Fruit fly (Drosophila melanogaster) whole organism, embryonic: ENCODE measurements around the gene tbrd-1.

Experiments used
- Ada2b ChIP-seq: fragments of 200-800 bp; sonication (Bioruptor generic); IDR thresholded peaks from 2 replicates; pipeline ENCODE4 v1.3.6; 2022; ENCODE audit warnings: missing biosample characterization, missing genetic modification characterization
- Atf-2 ChIP-seq: fragments of 200-800 bp; sonication (Bioruptor generic); optimal IDR thresholded peaks from 2 replicates; lab custom pipeline; 2016; ENCODE audit warnings: missing biosample characterization, missing genetic modification characterization
- CG11696 ChIP-seq: fragments of 200-800 bp; sonication (Bioruptor generic); IDR thresholded peaks from 2 replicates; pipeline ENCODE4 v1.3.6; 2022; ENCODE audit warnings: missing biosample characterization, missing genetic modification characterization
- CG11723 ChIP-seq: fragments of 200-800 bp; sonication (Bioruptor generic); optimal IDR thresholded peaks from 2 replicates; lab custom pipeline; 2017; ENCODE audit warnings: missing biosample characterization, mild to moderate bottlenecking, missing genetic modification characterization
- CG14014 ChIP-seq: fragments of 200-800 bp; sonication (Bioruptor generic); IDR thresholded peaks from 2 replicates; pipeline ENCODE4 v1.3.6; 2022; ENCODE audit warnings: missing biosample characterization, missing genetic modification characterization
- CG14050 ChIP-seq: fragments of 200-800 bp; sonication (Bioruptor generic); IDR thresholded peaks from 3 replicates; pipeline ENCODE4 v1.3.6; 2022; ENCODE audit warnings: missing biosample characterization, missing genetic modification characterization
- CG14441 ChIP-seq: fragments of 200-800 bp; sonication (Bioruptor generic); IDR thresholded peaks from 2 replicates; pipeline ENCODE4 v1.3.6; 2022; ENCODE audit warnings: missing biosample characterization, missing genetic modification characterization
- CG17829 ChIP-seq: fragments of 200-800 bp; optimal IDR thresholded peaks from 2 replicates; lab custom pipeline; 2019; ENCODE audit warnings: missing biosample characterization, mild to moderate bottlenecking, missing genetic modification characterization, moderate library complexity
- CG18011 ChIP-seq: fragments of 200-800 bp; sonication (Bioruptor generic); optimal IDR thresholded peaks from 2 replicates; lab custom pipeline; 2017; ENCODE audit warnings: missing biosample characterization, missing genetic modification characterization, mild to moderate bottlenecking, moderate library complexity, missing genotype
- CG18262 ChIP-seq: fragments of 200-800 bp; optimal IDR thresholded peaks from 3 replicates; lab custom pipeline; 2019; ENCODE audit warnings: missing biosample characterization, mild to moderate bottlenecking, missing genetic modification characterization, moderate library complexity
- CG18619 ChIP-seq: fragments of 200-800 bp; sonication (Bioruptor generic); optimal IDR thresholded peaks from 3 replicates; lab custom pipeline; 2017; ENCODE audit warnings: missing biosample characterization, mild to moderate bottlenecking, missing genetic modification characterization
- CG32772 ChIP-seq: fragments of 200-800 bp; sonication (Bioruptor generic); IDR thresholded peaks from 2 replicates; pipeline ENCODE4 v1.3.6; 2022; ENCODE audit warnings: missing biosample characterization, missing genetic modification characterization
- CG34224 ChIP-seq: fragments of 200-800 bp; sonication (Bioruptor generic); IDR thresholded peaks from 3 replicates; pipeline ENCODE4 v1.3.6; 2022; ENCODE audit warnings: missing biosample characterization, missing genetic modification characterization; ENCODE audit not compliant: partially characterized antibody
- CG4360 ChIP-seq: fragments of 200-800 bp; sonication (Bioruptor generic); IDR thresholded peaks from 2 replicates; pipeline ENCODE4 v1.3.6; 2022; ENCODE audit warnings: missing biosample characterization, missing genetic modification characterization
- CG6272 ChIP-seq: fragments of 200-800 bp; sonication (Bioruptor generic); IDR thresholded peaks from 2 replicates; pipeline ENCODE4 v1.3.6; 2022; ENCODE audit warnings: missing biosample characterization, missing genetic modification characterization
- CG7556 ChIP-seq: fragments of 200-800 bp; sonication (Bioruptor generic); optimal IDR thresholded peaks from 2 replicates; lab custom pipeline; 2017; ENCODE audit warnings: missing biosample characterization, mild to moderate bottlenecking, missing genetic modification characterization
- CG7786 ChIP-seq: fragments of 200-800 bp; sonication (Bioruptor generic); optimal IDR thresholded peaks from 2 replicates; lab custom pipeline; 2016; ENCODE audit warnings: missing biosample characterization, missing genetic modification characterization
- CG9876 ChIP-seq: fragments of 200-800 bp; sonication (Bioruptor generic); optimal IDR thresholded peaks from 2 replicates; lab custom pipeline; 2016; ENCODE audit warnings: missing biosample characterization, missing genetic modification characterization
- HHEX ChIP-seq: fragments of 200-800 bp; sonication (Bioruptor generic); optimal IDR thresholded peaks from 3 replicates; lab custom pipeline; 2017; ENCODE audit warnings: missing biosample characterization, mild to moderate bottlenecking, missing genetic modification characterization, missing genetic modification reagents
- Lpt ChIP-seq: fragments of >200 bp; optimal IDR thresholded peaks from 2 replicates; lab custom pipeline; 2018; ENCODE audit warnings: missing biosample characterization, missing genetic modification characterization
- Mad ChIP-seq: fragments of 200-800 bp; sonication (Bioruptor generic); optimal IDR thresholded peaks from 2 replicates; lab custom pipeline; 2016; ENCODE audit warnings: missing biosample characterization, missing genetic modification characterization
- Nf-YB ChIP-seq: fragments of 200-800 bp; sonication (Bioruptor generic); optimal IDR thresholded peaks from 3 replicates; lab custom pipeline; 2019; ENCODE audit warnings: missing biosample characterization, mild to moderate bottlenecking, missing genetic modification characterization, moderate library complexity
- Oaz ChIP-seq: fragments of 200-800 bp; sonication (Bioruptor generic); IDR thresholded peaks from 2 replicates; pipeline ENCODE4 v1.3.6; 2022; ENCODE audit warnings: missing biosample characterization, missing genetic modification characterization
- Ptx1 ChIP-seq: fragments of 200-800 bp; sonication (Bioruptor generic); IDR thresholded peaks from 2 replicates; pipeline ENCODE4 v1.3.6; 2022; ENCODE audit warnings: missing biosample characterization, missing genetic modification characterization
- Sox102F ChIP-seq: fragments of 200-800 bp; sonication (Bioruptor generic); optimal IDR thresholded peaks from 2 replicates; lab custom pipeline; 2018; ENCODE audit warnings: missing biosample characterization, mild to moderate bottlenecking, missing genetic modification characterization, moderate library complexity
- abd-A ChIP-seq: fragments of 200-800 bp; sonication (Bioruptor generic); optimal IDR thresholded peaks from 3 replicates; lab custom pipeline; 2019; ENCODE audit warnings: missing biosample characterization, mild to moderate bottlenecking, missing genetic modification characterization, moderate library complexity
- ato ChIP-seq: fragments of 200-800 bp; sonication (Bioruptor generic); IDR thresholded peaks from 2 replicates; pipeline ENCODE4 v1.3.6; 2022; ENCODE audit warnings: missing biosample characterization, missing genetic modification characterization; ENCODE audit not compliant: partially characterized antibody
- cad ChIP-seq: fragments of >200 bp; optimal IDR thresholded peaks from 2 replicates; lab custom pipeline; 2017; ENCODE audit warnings: missing biosample characterization, missing genetic modification characterization
- cg ChIP-seq: fragments of 200-800 bp; sonication (Bioruptor generic); optimal IDR thresholded peaks from 3 replicates; lab custom pipeline; 2019; ENCODE audit warnings: missing biosample characterization, mild to moderate bottlenecking, missing genetic modification characterization, moderate library complexity
- crp ChIP-seq, 2 experiments: fragments of 200-800 bp; sonication (Bioruptor generic); optimal IDR thresholded peaks; 2 replicates in 1 of 2; 3 replicates in 1 of 2; lab custom pipeline; 2017; ENCODE audit warnings: missing biosample characterization in 2 of 2, missing genetic modification characterization in 2 of 2, mild to moderate bottlenecking in 1 of 2, moderate library complexity in 1 of 2
- emc ChIP-seq: fragments of 200-800 bp; sonication (Bioruptor generic); optimal IDR thresholded peaks from 2 replicates; lab custom pipeline; 2016; ENCODE audit warnings: missing biosample characterization, missing genetic modification characterization
- esg ChIP-seq: fragments of 200-800 bp; sonication (Bioruptor generic); conservative IDR thresholded peaks from 2 replicates; pipeline ENCODE4 v1.3.6; 2022; ENCODE audit warnings: missing biosample characterization, missing genetic modification characterization
- fd3F ChIP-seq: fragments of 200-800 bp; sonication (Bioruptor generic); optimal IDR thresholded peaks from 2 replicates; lab custom pipeline; 2018; ENCODE audit warnings: missing biosample characterization, mild to moderate bottlenecking, missing genetic modification characterization, moderate library complexity
- gcm2 ChIP-seq: fragments of 200-800 bp; sonication (Bioruptor generic); optimal IDR thresholded peaks from 2 replicates; lab custom pipeline; 2016; ENCODE audit warnings: missing biosample characterization, missing genetic modification characterization
- gem ChIP-seq: fragments of 200-800 bp; sonication (Bioruptor generic); optimal IDR thresholded peaks from 2 replicates; lab custom pipeline; 2019; ENCODE audit warnings: missing biosample characterization, mild to moderate bottlenecking, missing genetic modification characterization, moderate library complexity
- grau ChIP-seq: fragments of 200-800 bp; optimal IDR thresholded peaks from 3 replicates; lab custom pipeline; 2019; ENCODE audit warnings: missing biosample characterization, mild to moderate bottlenecking, missing genetic modification characterization, moderate library complexity
- gsb-n ChIP-seq: fragments of 200-800 bp; sonication (Bioruptor generic); optimal IDR thresholded peaks from 3 replicates; lab custom pipeline; 2018; ENCODE audit warnings: missing biosample characterization, mild to moderate bottlenecking, missing genetic modification characterization
- ham ChIP-seq: fragments of 200-800 bp; sonication (Bioruptor generic); IDR thresholded peaks from 2 replicates; pipeline ENCODE4 v1.3.6; 2022; ENCODE audit warnings: missing biosample characterization, missing genetic modification characterization
- insv ChIP-seq, 2 experiments: fragments of 200-800 bp; sonication (Bioruptor generic); optimal IDR thresholded peaks; 3 replicates each; lab custom pipeline; 2016 to 2018; ENCODE audit warnings: missing biosample characterization in 2 of 2, missing genetic modification characterization in 2 of 2
- mam ChIP-seq: fragments of 200-800 bp; sonication (Bioruptor generic); optimal IDR thresholded peaks from 3 replicates; lab custom pipeline; 2016; ENCODE audit warnings: missing biosample characterization, missing genetic modification characterization
- nau ChIP-seq: fragments of 200-800 bp; sonication (Bioruptor generic); optimal IDR thresholded peaks from 3 replicates; lab custom pipeline; 2017; ENCODE audit warnings: missing biosample characterization, mild to moderate bottlenecking, missing genetic modification characterization, missing genetic modification reagents
- pan ChIP-seq, 4 experiments: fragments of >200 bp in 3 of 4; fragments of 200-800 bp in 1 of 4; sonication (Bioruptor generic) in 1 of 4; optimal IDR thresholded peaks in 3 of 4; IDR thresholded peaks in 1 of 4; 2 replicates each; pipeline versions ENCODE4 v1.3.6 to Lab custom; 2017 to 2022; ENCODE audit warnings: missing biosample characterization in 2 of 4, missing genetic modification characterization in 2 of 4, mixed read lengths in 1 of 4
- row ChIP-seq: fragments of 200-800 bp; sonication (Bioruptor generic); IDR thresholded peaks from 3 replicates; pipeline ENCODE4 v1.3.6; 2022; ENCODE audit warnings: missing biosample characterization, missing genetic modification characterization
- sens-2 ChIP-seq: fragments of 200-800 bp; sonication (Bioruptor generic); IDR thresholded peaks from 2 replicates; pipeline ENCODE4 v1.3.6; 2022; ENCODE audit warnings: missing biosample characterization, missing genetic modification characterization
- sima ChIP-seq: fragments of 200-800 bp; sonication (Bioruptor generic); optimal IDR thresholded peaks from 2 replicates; lab custom pipeline; 2016; ENCODE audit warnings: missing biosample characterization, missing genetic modification characterization
- sug ChIP-seq: fragments of 200-800 bp; optimal IDR thresholded peaks from 2 replicates; lab custom pipeline; 2019; ENCODE audit warnings: missing biosample characterization, mild to moderate bottlenecking, missing genetic modification characterization, moderate library complexity
- vnd ChIP-seq: fragments of 200-800 bp; sonication (Bioruptor generic); IDR thresholded peaks from 3 replicates; pipeline ENCODE4 v1.3.6; 2022; ENCODE audit warnings: missing biosample characterization, missing genetic modification characterization; ENCODE audit not compliant: partially characterized antibody
- zen2 ChIP-seq: fragments of 200-800 bp; sonication (Bioruptor generic); IDR thresholded peaks from 3 replicates; pipeline ENCODE4 v1.3.6; 2022; ENCODE audit warnings: missing biosample characterization, missing genetic modification characterization; ENCODE audit not compliant: partially characterized antibody
- zfh1 ChIP-seq: fragments of 200-800 bp; sonication (Bioruptor generic); IDR thresholded peaks from 3 replicates; pipeline ENCODE4 v1.3.6; 2022; ENCODE audit warnings: missing biosample characterization, missing genetic modification characterization

The tbrd-1 gene

dm6 chr3R:23922502-23923350 is 29.4 kb upstream of the tbrd-1 start, which contains the start of the genes sba and CG31141 (continued):
- TF ChIP-seq gcm2 = no peak
- TF ChIP-seq cad (GFP tag; lab: Kevin White, UChicago) = peak; percentile 36
- TF ChIP-seq gem (tag; lab: Kevin White, UChicago) = no peak
- peak; percentile 21 for TF ChIP-seq grau (tag; lab: Kevin White, UChicago)
- no peak for TF ChIP-seq Lpt (GFP tag; lab: Kevin White, UChicago)
- TF ChIP-seq CG18619 = peak; percentile 21
- no peak for TF ChIP-seq CG14050
- no peak for TF ChIP-seq HHEX (GFP tag; lab: Kevin White, UChicago)
- TF ChIP-seq CG17829 = peak; percentile 3
- TF ChIP-seq zfh1 (GFP tag; lab: Robert Waterston, UW) = no peak
- TF ChIP-seq esg = no peak
- no peak for TF ChIP-seq fd3F (GFP tag; lab: Kevin White, UChicago)
- no peak for TF ChIP-seq nau (GFP tag; lab: Kevin White, UChicago)
- TF ChIP-seq cg = peak; percentile 75
- TF ChIP-seq CG14441 (GFP tag; lab: Robert Waterston, UW) = no peak
- no peak for TF ChIP-seq CG11696
- no peak for TF ChIP-seq emc (GFP tag; lab: Kevin White, UChicago)
- TF ChIP-seq zen2 = peak; percentile 86
- peak; percentile 6 for TF ChIP-seq CG18262 (tag; lab: Kevin White, UChicago)
- no peak for TF ChIP-seq Ptx1 (GFP tag; lab: Robert Waterston, UW)
- TF ChIP-seq CG32772 = peak; percentile 44
- TF ChIP-seq CG9876 (GFP tag; lab: Kevin White, UChicago) = peak; percentile 9
- TF ChIP-seq insv (GFP tag; optimal IDR thresholded peaks at IDR 0.05; lab: Kevin White, UChicago) = peak in 1 of 2 experiments; percentile 4
- no peak for TF ChIP-seq sug
- no peak for TF ChIP-seq sima (GFP tag; lab: Kevin White, UChicago)
- TF ChIP-seq CG18011 (GFP tag; lab: Kevin White, UChicago) = no peak
- peak; percentile 33 for TF ChIP-seq Mad (GFP tag; lab: Kevin White, UChicago)
- no peak for TF ChIP-seq Atf-2
- no peak for TF ChIP-seq Sox102F
- peak; percentile 25; the same call in 1 of the 2 replicates for TF ChIP-seq CG6272 (GFP tag; lab: Robert Waterston, UW)
- TF ChIP-seq CG7786 (GFP tag; lab: Kevin White, UChicago) = no peak
- TF ChIP-seq Ada2b (GFP tag; lab: Robert Waterston, UW) = no peak
- peak; percentile 96 for TF ChIP-seq CG4360
- no peak for TF ChIP-seq sens-2
- TF ChIP-seq crp (GFP tag; optimal IDR thresholded peaks at IDR 0.05; lab: Kevin White, UChicago) = no peak
- peak; percentile 87 for TF ChIP-seq CG34224 (GFP tag; lab: Robert Waterston, UW)
- no peak for TF ChIP-seq pan (optimal IDR thresholded peaks at IDR 0.05; lab: Kevin White, UChicago)
- no peak for TF ChIP-seq pan (GFP tag; optimal IDR thresholded peaks at IDR 0.05 in 1 of 2, IDR thresholded peaks at IDR 0.05 in 1 of 2)
- no peak for TF ChIP-seq Nf-YB
- no peak for TF ChIP-seq CG11723 (GFP tag; lab: Kevin White, UChicago)
- TF ChIP-seq gsb-n (tag; lab: Kevin White, UChicago) = peak; percentile 45
- TF ChIP-seq mam (GFP tag; lab: Kevin White, UChicago) = peak; percentile 9
- TF ChIP-seq abd-A (tag; lab: Kevin White, UChicago) = no peak
- peak; percentile 11 for TF ChIP-seq CG7556
- peak; percentile 80 for TF ChIP-seq vnd
- TF ChIP-seq CG14014 (GFP tag; lab: Robert Waterston, UW) = no peak
- TF ChIP-seq ato (GFP tag; lab: Robert Waterston, UW) = peak; percentile 84
- TF ChIP-seq Oaz (GFP tag; lab: Robert Waterston, UW) = no peak
- TF ChIP-seq row (GFP tag; lab: Robert Waterston, UW) = peak; percentile 43
- no peak for TF ChIP-seq ham (GFP tag; lab: Robert Waterston, UW)
